Worm (Caenorhabditis elegans) whole organism, L2 larva: ENCODE measurements around the gene Y57A10A.29.

Experiments
- C34F6.9 ChIP-seq: fragments of 150-350 bp; optimal IDR thresholded peaks from 2 replicates; lab custom pipeline; 2014; ENCODE audit warnings: missing biosample characterization, missing genetic modification characterization
- R02D3.7 ChIP-seq: fragments of 150-350 bp; optimal IDR thresholded peaks from 2 replicates; lab custom pipeline; 2014; ENCODE audit warnings: missing biosample characterization, missing genetic modification characterization
- Y55F3AM.14 ChIP-seq: fragments of 200-800 bp; sonication (Bioruptor generic); optimal IDR thresholded peaks from 2 replicates; lab custom pipeline; 2018; ENCODE audit warnings: mild to moderate bottlenecking, missing genetic modification characterization, missing compliant biosample characterization
- alr-1 ChIP-seq: fragments of 150-350 bp; optimal IDR thresholded peaks from 2 replicates; lab custom pipeline; 2014; ENCODE audit warnings: missing biosample characterization, missing genetic modification characterization
- aly-2 ChIP-seq: fragments of 150-350 bp; optimal IDR thresholded peaks from 2 replicates; lab custom pipeline; 2014; ENCODE audit warnings: missing biosample characterization, missing genetic modification characterization
- blmp-1 ChIP-seq: sonication (generic microtip); optimal IDR thresholded peaks from 2 replicates; lab custom pipeline; 2017; ENCODE audit warnings: missing genetic modification characterization, mild to moderate bottlenecking, missing compliant biosample characterization, antibody characterized with exemption, moderate library complexity; ENCODE audit not compliant: insufficient read depth
- ceh-16 ChIP-seq: fragments of 150-350 bp; optimal IDR thresholded peaks from 2 replicates; lab custom pipeline; 2014; ENCODE audit warnings: missing biosample characterization, missing genetic modification characterization
- ceh-82 ChIP-seq: fragments of 150-350 bp; optimal IDR thresholded peaks from 2 replicates; lab custom pipeline; 2014; ENCODE audit warnings: missing biosample characterization, missing genetic modification characterization
- dmd-4 ChIP-seq: sonication (generic microtip); optimal IDR thresholded peaks from 2 replicates; lab custom pipeline; 2017; ENCODE audit warnings: missing biosample characterization, missing genetic modification characterization
- egl-27 ChIP-seq: sonication (generic microtip); optimal IDR thresholded peaks from 3 replicates; lab custom pipeline; 2017; ENCODE audit warnings: missing biosample characterization, missing genetic modification reagents, missing genetic modification characterization
- fos-1 ChIP-seq: fragments of 150-350 bp; optimal IDR thresholded peaks from 2 replicates; lab custom pipeline; 2014; ENCODE audit warnings: missing biosample characterization, missing genetic modification characterization
- gmeb-1 ChIP-seq: fragments of 150-350 bp; optimal IDR thresholded peaks from 2 replicates; lab custom pipeline; 2014; ENCODE audit warnings: missing biosample characterization, missing genetic modification characterization
- lin-13 ChIP-seq: fragments of 150-350 bp; optimal IDR thresholded peaks from 2 replicates; lab custom pipeline; 2014; ENCODE audit warnings: missing biosample characterization, missing genetic modification reagents, missing genetic modification characterization
- lin-39 ChIP-seq: fragments of 150-350 bp; optimal IDR thresholded peaks from 2 replicates; lab custom pipeline; 2014; ENCODE audit warnings: missing biosample characterization, missing genetic modification reagents, missing genetic modification characterization
- mab-5 ChIP-seq: fragments of 150-350 bp; optimal IDR thresholded peaks from 2 replicates; lab custom pipeline; 2014; ENCODE audit warnings: missing biosample characterization, missing genetic modification characterization
- mbf-1 ChIP-seq: sonication (generic microtip); optimal IDR thresholded peaks from 2 replicates; lab custom pipeline; 2017; ENCODE audit warnings: missing biosample characterization, missing genetic modification characterization
- mdl-1 ChIP-seq, 2 experiments: fragments of 150-350 bp in 1 of 2; sonication (generic microtip) in 1 of 2; optimal IDR thresholded peaks; 2 replicates each; lab custom pipeline; 2017; ENCODE audit warnings: missing biosample characterization in 2 of 2, missing genetic modification characterization in 2 of 2
- nhr-10 ChIP-seq: sonication (generic microtip); optimal IDR thresholded peaks from 2 replicates; lab custom pipeline; 2017; ENCODE audit warnings: missing biosample characterization, missing genetic modification characterization
- nhr-11 ChIP-seq: fragments of 150-350 bp; optimal IDR thresholded peaks from 2 replicates; lab custom pipeline; 2014; ENCODE audit warnings: missing biosample characterization, missing genetic modification characterization
- nhr-12 ChIP-seq: fragments of 150-350 bp; optimal IDR thresholded peaks from 2 replicates; lab custom pipeline; 2014; ENCODE audit warnings: missing biosample characterization, missing genetic modification characterization
- nhr-129 ChIP-seq: fragments of 150-350 bp; optimal IDR thresholded peaks from 2 replicates; lab custom pipeline; 2014; ENCODE audit warnings: missing biosample characterization, missing genetic modification characterization
- nhr-21 ChIP-seq: fragments of 150-350 bp; optimal IDR thresholded peaks from 2 replicates; lab custom pipeline; 2014; ENCODE audit warnings: missing biosample characterization, missing genetic modification characterization
- nhr-23 ChIP-seq: fragments of 150-350 bp; optimal IDR thresholded peaks from 2 replicates; lab custom pipeline; 2014; ENCODE audit warnings: missing biosample characterization, missing genetic modification reagents, missing genetic modification characterization
- nhr-25 ChIP-seq: fragments of 150-350 bp; sonication (generic microtip); optimal IDR thresholded peaks from 3 replicates; lab custom pipeline; 2014; ENCODE audit warnings: missing biosample characterization, missing genetic modification characterization
- nhr-6 ChIP-seq: fragments of 150-350 bp; optimal IDR thresholded peaks from 2 replicates; lab custom pipeline; 2014; ENCODE audit warnings: missing biosample characterization, missing genetic modification characterization
- peb-1 ChIP-seq: fragments of 150-350 bp; optimal IDR thresholded peaks from 2 replicates; lab custom pipeline; 2014; ENCODE audit warnings: missing biosample characterization, missing genetic modification characterization
- sem-4 ChIP-seq: fragments of 150-350 bp; optimal IDR thresholded peaks from 2 replicates; lab custom pipeline; 2014; ENCODE audit warnings: missing biosample characterization, missing genetic modification reagents, missing genetic modification characterization
- skn-1 ChIP-seq: sonication (generic microtip); optimal IDR thresholded peaks from 2 replicates; lab custom pipeline; 2017; ENCODE audit warnings: missing biosample characterization, missing genetic modification characterization
- sma-3 ChIP-seq: sonication (generic microtip); optimal IDR thresholded peaks from 2 replicates; lab custom pipeline; 2016; ENCODE audit warnings: missing genetic modification reagents, missing genetic modification characterization, missing compliant biosample characterization
- sma-9 ChIP-seq, 2 experiments: fragments of 150-350 bp in 1 of 2; sonication (generic microtip) in 1 of 2; optimal IDR thresholded peaks; 2 replicates each; lab custom pipeline; 2014 to 2016; ENCODE audit warnings: missing genetic modification characterization in 2 of 2, mild to moderate bottlenecking in 1 of 2, missing biosample characterization in 1 of 2, missing compliant biosample characterization in 1 of 2, missing genetic modification reagents in 1 of 2, moderate library complexity in 1 of 2
- snpc-4 ChIP-seq: fragments of 150-350 bp; optimal IDR thresholded peaks from 2 replicates; lab custom pipeline; 2014; ENCODE audit warnings: missing biosample characterization, missing genetic modification characterization
- unc-39 ChIP-seq: fragments of 150-350 bp; optimal IDR thresholded peaks from 2 replicates; lab custom pipeline; 2014; ENCODE audit warnings: missing biosample characterization, missing genetic modification characterization
- unc-55 ChIP-seq: fragments of 150-350 bp; sonication (generic microtip); optimal IDR thresholded peaks from 3 replicates; lab custom pipeline; 2014; ENCODE audit warnings: missing biosample characterization, missing genetic modification reagents, missing genetic modification characterization
- ztf-1 ChIP-seq: fragments of 200-800 bp; sonication (Bioruptor generic); conservative IDR thresholded peaks from 2 replicates; pipeline ENCODE4 v1.3.6; 2022; ENCODE audit warnings: missing genetic modification characterization, missing compliant biosample characterization
- ztf-11 ChIP-seq: sonication (generic microtip); optimal IDR thresholded peaks from 2 replicates; lab custom pipeline; 2017; ENCODE audit warnings: missing biosample characterization, missing genetic modification characterization

Y57A10A.29 gene

ce11 chrII:12240088-12240487, 39.3 kb upstream of the Y57A10A.29 start, which contains the start of gene txdc-12.1:
txdc-12.1 (plus strand) TSS chrII:12240388.
- TF ChIP-seq nhr-6 (tag; lab: Kevin White, UChicago) (no peak), mdl-1 (tag; optimal IDR thresholded peaks at IDR 0.05; lab: Kevin White, UChicago) (no peak), C34F6.9 (tag; lab: Kevin White, UChicago) (no peak), fos-1 (tag; lab: Kevin White, UChicago) (no peak), nhr-10 (no peak), lin-13 (GFP tag; lab: Kevin White, UChicago) (no peak), dmd-4 (tag; lab: Kevin White, UChicago) (no peak), nhr-12 (no peak), lin-39 (no peak), snpc-4 (tag; lab: Kevin White, UChicago) (no peak), unc-55 (GFP tag; lab: Kevin White, UChicago) (no peak), nhr-11 (tag; lab: Kevin White, UChicago) (no peak), peb-1 (tag; lab: Kevin White, UChicago) (no peak), skn-1 (tag; lab: Kevin White, UChicago) (no peak), aly-2 (tag; lab: Kevin White, UChicago) (no peak), ztf-11 (tag; lab: Kevin White, UChicago) (no peak), unc-39 (tag; lab: Kevin White, UChicago) (no peak), Y55F3AM.14 (GFP tag; lab: Kevin White, UChicago) (no peak), nhr-129 (tag; lab: Kevin White, UChicago) (no peak)

- no peak for TF ChIP-seq lin-13 (GFP tag; lab: Kevin White, UChicago)
- TF ChIP-seq nhr-12, result no peak
- no peak for TF ChIP-seq ztf-1 (GFP tag; lab: Robert Waterston, UW)
- TF ChIP-seq sma-3 (GFP tag; lab: Kevin White, UChicago), result no peak
- no peak for TF ChIP-seq sem-4 (tag; lab: Kevin White, UChicago)
- no peak for TF ChIP-seq nhr-25
- no peak for TF ChIP-seq sma-9 (GFP tag; optimal IDR thresholded peaks at IDR 0.05; lab: Kevin White, UChicago)
- TF ChIP-seq sma-9 (tag; optimal IDR thresholded peaks at IDR 0.05; lab: Kevin White, UChicago), result no peak
- no peak for TF ChIP-seq mbf-1 (tag; lab: Kevin White, UChicago)
- no peak for TF ChIP-seq nhr-23 (tag; lab: Kevin White, UChicago)
- TF ChIP-seq nhr-21, result no peak
- no peak for TF ChIP-seq fos-1 (tag; lab: Kevin White, UChicago)
- no peak for TF ChIP-seq ceh-82 (tag; lab: Kevin White, UChicago)
- no peak for TF ChIP-seq R02D3.7
- no peak for TF ChIP-seq aly-2 (tag; lab: Kevin White, UChicago)
- TF ChIP-seq unc-55 (GFP tag; lab: Kevin White, UChicago), result no peak
- no peak for TF ChIP-seq nhr-129 (tag; lab: Kevin White, UChicago)
These were observed 37.6 kb upstream of the Y57A10A.29 start for ce11 chrII:12241792-12242191.

- no peak for TF ChIP-seq mab-5
- no peak for TF ChIP-seq nhr-21
- no peak for TF ChIP-seq Y55F3AM.14 (GFP tag; lab: Kevin White, UChicago)
- TF ChIP-seq nhr-10, result no peak
- no peak for TF ChIP-seq mdl-1 (tag; optimal IDR thresholded peaks at IDR 0.05; lab: Kevin White, UChicago)
- TF ChIP-seq blmp-1 (tag; lab: Kevin White, UChicago), result no peak
- no peak for TF ChIP-seq unc-39 (tag; lab: Kevin White, UChicago)
- TF ChIP-seq alr-1 (tag; lab: Kevin White, UChicago), result no peak
- TF ChIP-seq ceh-16, result no peak
- no peak for TF ChIP-seq nhr-129 (tag; lab: Kevin White, UChicago)
- TF ChIP-seq egl-27, result no peak
- TF ChIP-seq nhr-23 (tag; lab: Kevin White, UChicago), result no peak
These were observed 36.8 kb upstream of the Y57A10A.29 start, which contains the start of gene Y57A10A.24 for ce11 chrII:12242551-12242950. Y57A10A.24 (plus strand) TSS chrII:12242946.

ce11 chrII:12249042-12249441, 30.3 kb upstream of the Y57A10A.29 start, which contains the start of gene tag-276:
tag-276 (minus strand) TSS chrII:12249142.
- no peak for TF ChIP-seq lin-39
- TF ChIP-seq sem-4 (tag; lab: Kevin White, UChicago), result no peak
- no peak for TF ChIP-seq gmeb-1
- no peak for TF ChIP-seq unc-39 (tag; lab: Kevin White, UChicago)
- no peak for TF ChIP-seq aly-2 (tag; lab: Kevin White, UChicago)
- no peak for TF ChIP-seq peb-1 (tag; lab: Kevin White, UChicago)
- no peak for TF ChIP-seq lin-13 (GFP tag; lab: Kevin White, UChicago)
- no peak for TF ChIP-seq mdl-1 (tag; optimal IDR thresholded peaks at IDR 0.05; lab: Kevin White, UChicago)
